Worm (Caenorhabditis elegans) whole organism, L3 larva: Measurements from ENCODE around the gene W03G1.5.
A peak's percentile ranks its signal among the peaks of the same experiment; 100 is the strongest.

ENCODE experiments used
- R02D3.7 ChIP-seq: fragments of 150-350 bp; optimal IDR thresholded peaks from 2 replicates; lab custom pipeline; 2014; ENCODE audit warnings: missing biosample characterization, missing genetic modification characterization
- ZK546.5 ChIP-seq: sonication (generic microtip); optimal IDR thresholded peaks from 2 replicates; lab custom pipeline; 2017; ENCODE audit warnings: missing biosample characterization, missing genetic modification characterization
- ama-1 ChIP-seq: fragments of 150-350 bp; optimal IDR thresholded peaks from 2 replicates; lab custom pipeline; 2018
- ceh-16 ChIP-seq: sonication (generic microtip); optimal IDR thresholded peaks from 2 replicates; lab custom pipeline; 2017; ENCODE audit warnings: missing biosample characterization, missing genetic modification characterization
- ceh-28 ChIP-seq: fragments of 150-350 bp; optimal IDR thresholded peaks from 2 replicates; lab custom pipeline; 2014; ENCODE audit warnings: missing biosample characterization, missing genetic modification reagents, missing genetic modification characterization
- ceh-82 ChIP-seq: fragments of 150-350 bp; optimal IDR thresholded peaks from 2 replicates; lab custom pipeline; 2014; ENCODE audit warnings: missing biosample characterization, missing genetic modification characterization
- ceh-9 ChIP-seq: sonication (generic microtip); optimal IDR thresholded peaks from 2 replicates; lab custom pipeline; 2018; ENCODE audit warnings: missing biosample characterization, missing genetic modification characterization
- daf-12 ChIP-seq: fragments of 150-350 bp; optimal IDR thresholded peaks from 2 replicates; lab custom pipeline; 2014; ENCODE audit warnings: missing biosample characterization, missing genetic modification reagents, missing genetic modification characterization
- egl-5 ChIP-seq: fragments of 150-350 bp; optimal IDR thresholded peaks from 2 replicates; lab custom pipeline; 2017; ENCODE audit warnings: missing biosample characterization, missing genetic modification reagents, missing genetic modification characterization, inconsistent platforms
- elt-1 ChIP-seq: fragments of 150-350 bp; optimal IDR thresholded peaks from 2 replicates; lab custom pipeline; 2014; ENCODE audit warnings: missing biosample characterization, missing genetic modification characterization
- elt-2 ChIP-seq: sonication (generic microtip); optimal IDR thresholded peaks from 2 replicates; lab custom pipeline; 2016; ENCODE audit warnings: missing genetic modification reagents, mild to moderate bottlenecking, missing genetic modification characterization, missing compliant biosample characterization
- elt-3 ChIP-seq, 3 experiments: fragments of 150-350 bp in 1 of 3; sonication (generic microtip) in 2 of 3; optimal IDR thresholded peaks; 2 replicates in 2 of 3; 4 replicates in 1 of 3; lab custom pipeline; 2014 to 2017; ENCODE audit warnings: missing biosample characterization in 3 of 3, missing genetic modification characterization in 3 of 3
- eor-1 ChIP-seq, 2 experiments: fragments of 150-350 bp; optimal IDR thresholded peaks; 2 replicates each; lab custom pipeline; 2014 to 2018; ENCODE audit warnings: missing biosample characterization in 2 of 2, missing genetic modification characterization in 2 of 2
- fkh-10 ChIP-seq: sonication (generic microtip); optimal IDR thresholded peaks from 2 replicates; lab custom pipeline; 2017; ENCODE audit warnings: missing biosample characterization, missing genetic modification reagents, missing genetic modification characterization
- fkh-2 ChIP-seq: fragments of 150-350 bp; optimal IDR thresholded peaks from 2 replicates; lab custom pipeline; 2014; ENCODE audit warnings: missing biosample characterization, missing genetic modification reagents, missing genetic modification characterization
- fos-1 ChIP-seq: fragments of 150-350 bp; optimal IDR thresholded peaks from 2 replicates; lab custom pipeline; 2014; ENCODE audit warnings: missing biosample characterization, missing genetic modification characterization
- lin-15B ChIP-seq: fragments of 150-350 bp; optimal IDR thresholded peaks from 2 replicates; lab custom pipeline; 2014; ENCODE audit warnings: missing biosample characterization, missing genetic modification characterization
- lin-39 ChIP-seq: fragments of 150-350 bp; optimal IDR thresholded peaks from 2 replicates; lab custom pipeline; 2018; ENCODE audit warnings: missing biosample characterization, missing genetic modification reagents, missing genetic modification characterization
- lsy-12 ChIP-seq: sonication (generic microtip); optimal IDR thresholded peaks from 2 replicates; lab custom pipeline; 2016; ENCODE audit warnings: mild to moderate bottlenecking, missing genetic modification characterization, missing compliant biosample characterization
- mdl-1 ChIP-seq: fragments of 150-350 bp; optimal IDR thresholded peaks from 2 replicates; lab custom pipeline; 2014; ENCODE audit warnings: missing biosample characterization, missing genetic modification characterization
- mml-1 ChIP-seq: fragments of 150-350 bp; sonication (generic microtip); optimal IDR thresholded peaks from 3 replicates; lab custom pipeline; 2014; ENCODE audit warnings: missing biosample characterization, missing genetic modification characterization
- nfya-1 ChIP-seq: sonication (generic microtip); optimal IDR thresholded peaks from 2 replicates; lab custom pipeline; 2017; ENCODE audit warnings: missing genetic modification characterization, mild to moderate bottlenecking, missing compliant biosample characterization, antibody characterized with exemption, moderate library complexity; ENCODE audit not compliant: insufficient read depth
- nhr-11 ChIP-seq: fragments of 150-350 bp; optimal IDR thresholded peaks from 2 replicates; lab custom pipeline; 2014; ENCODE audit warnings: missing biosample characterization, missing genetic modification characterization
- nhr-23 ChIP-seq: fragments of 150-350 bp; optimal IDR thresholded peaks from 2 replicates; lab custom pipeline; 2014; ENCODE audit warnings: missing biosample characterization, missing genetic modification reagents, missing genetic modification characterization
- nhr-237 ChIP-seq: fragments of 150-350 bp; optimal IDR thresholded peaks from 2 replicates; lab custom pipeline; 2014; ENCODE audit warnings: missing biosample characterization, missing genetic modification characterization
- nhr-25 ChIP-seq: sonication (generic microtip); optimal IDR thresholded peaks from 2 replicates; lab custom pipeline; 2017; ENCODE audit warnings: missing biosample characterization, missing genetic modification characterization
- nhr-28 ChIP-seq: fragments of 150-350 bp; optimal IDR thresholded peaks from 2 replicates; lab custom pipeline; 2014; ENCODE audit warnings: missing biosample characterization, missing genetic modification characterization
- nhr-43 ChIP-seq: sonication (generic microtip); optimal IDR thresholded peaks from 2 replicates; lab custom pipeline; 2016; ENCODE audit warnings: mild to moderate bottlenecking, missing genetic modification characterization, missing compliant biosample characterization; ENCODE audit not compliant: poor library complexity, severe bottlenecking
- nhr-67 ChIP-seq: fragments of 150-350 bp; optimal IDR thresholded peaks from 2 replicates; lab custom pipeline; 2014; ENCODE audit warnings: missing biosample characterization, missing genetic modification characterization
- nhr-76 ChIP-seq: fragments of 150-350 bp; sonication (generic microtip); optimal IDR thresholded peaks from 5 replicates; lab custom pipeline; 2014; ENCODE audit warnings: missing biosample characterization, missing genetic modification characterization
- nhr-77 ChIP-seq: fragments of 150-350 bp; optimal IDR thresholded peaks from 2 replicates; lab custom pipeline; 2014; ENCODE audit warnings: missing biosample characterization, missing genetic modification characterization
- pha-4 ChIP-seq: fragments of 150-350 bp; optimal IDR thresholded peaks from 2 replicates; lab custom pipeline; 2014; ENCODE audit warnings: missing biosample characterization, missing genetic modification reagents, missing genetic modification characterization
- sea-2 ChIP-seq: fragments of 150-350 bp; sonication (generic microtip); optimal IDR thresholded peaks from 4 replicates; lab custom pipeline; 2014; ENCODE audit warnings: missing biosample characterization, missing genetic modification reagents, missing genetic modification characterization
- snpc-4 ChIP-seq: fragments of 150-350 bp; optimal IDR thresholded peaks from 2 replicates; lab custom pipeline; 2014; ENCODE audit warnings: missing biosample characterization, missing genetic modification characterization
- tbx-2 ChIP-seq: sonication (generic microtip); optimal IDR thresholded peaks from 2 replicates; lab custom pipeline; 2016; ENCODE audit warnings: mild to moderate bottlenecking, missing genetic modification characterization, missing compliant biosample characterization
- unc-62 ChIP-seq: fragments of 150-350 bp; sonication (generic microtip); optimal IDR thresholded peaks from 4 replicates; lab custom pipeline; 2014; ENCODE audit warnings: missing biosample characterization, missing genetic modification reagents, missing genetic modification characterization
- zag-1 ChIP-seq: fragments of 150-350 bp; optimal IDR thresholded peaks from 2 replicates; lab custom pipeline; 2014; ENCODE audit warnings: missing biosample characterization, missing genetic modification characterization
- ztf-4 ChIP-seq: fragments of 150-350 bp; optimal IDR thresholded peaks from 2 replicates; lab custom pipeline; 2014; ENCODE audit warnings: missing biosample characterization, missing genetic modification characterization

The W03G1.5 gene

DNA sequence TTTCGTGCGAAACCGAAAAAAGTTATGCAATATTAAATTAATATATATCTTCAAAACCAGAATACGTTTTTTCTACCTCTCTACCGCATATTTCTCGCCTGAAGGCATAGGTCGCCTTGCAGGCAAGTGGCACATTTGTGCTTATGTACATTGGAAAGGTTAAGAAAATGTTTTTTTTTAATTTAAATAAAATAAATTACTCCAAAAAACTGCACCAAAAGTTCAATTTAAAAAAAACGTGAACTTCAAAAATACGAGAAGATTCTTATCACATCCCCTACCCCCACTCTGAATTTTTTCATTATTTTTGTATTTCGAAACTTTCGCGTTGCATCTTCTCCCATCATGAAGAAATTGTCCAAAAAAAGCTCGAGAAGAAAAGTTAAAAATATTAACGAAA is 18.1 kb upstream of the W03G1.5 start, which contains the start of gene W03G1.2:
Gene W03G1.2 (plus strand): TSS at position 301 of the 400 bp plus-strand sequence.
- TF ChIP-seq fkh-2 = no peak

DNA sequence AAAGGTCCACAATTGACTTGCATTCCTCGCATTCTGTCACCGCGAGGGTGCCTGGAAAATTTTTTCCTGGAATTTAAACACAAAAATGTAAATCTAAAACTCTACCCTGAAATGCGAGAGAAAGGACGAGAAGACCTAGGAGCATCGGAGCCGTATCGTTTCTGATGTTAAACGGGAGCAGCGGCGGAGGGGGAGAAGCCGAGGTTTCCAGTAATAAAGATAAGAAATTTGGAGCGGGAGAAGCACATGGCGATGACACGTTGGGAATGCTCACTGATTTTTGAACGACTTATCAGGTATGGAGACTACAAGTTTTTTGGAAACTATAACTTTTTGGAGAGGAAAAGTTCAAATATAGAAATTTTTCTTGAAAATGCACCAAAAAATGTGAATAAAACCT is 17.3 kb upstream of the W03G1.5 start, which contains the start of gene asm-3:
Gene asm-3 (minus strand): TSS at position 215 of the 400 bp plus-strand sequence.
- no peak for TF ChIP-seq lin-15B (tag; lab: Kevin White, UChicago)
- TF ChIP-seq snpc-4 (tag; lab: Kevin White, UChicago) = no peak
- TF ChIP-seq elt-2 (tag; lab: Kevin White, UChicago) = peak; percentile 72
- TF ChIP-seq, all 47 proteins: peak for 1

ce11 chrIV:522566-522965 is 16.3 kb upstream of the W03G1.5 start:
- no peak for TF ChIP-seq nhr-67 (tag; lab: Kevin White, UChicago)
- TF ChIP-seq eor-1 (tag; optimal IDR thresholded peaks at IDR 0.05; lab: Kevin White, UChicago) = no peak
- TF ChIP-seq ceh-16 (tag; lab: Kevin White, UChicago) = no peak
- TF ChIP-seq daf-12 (tag; lab: Kevin White, UChicago) = no peak
- no peak for TF ChIP-seq pha-4
- no peak for TF ChIP-seq nhr-77 (tag; lab: Kevin White, UChicago)
- no peak for TF ChIP-seq ceh-82 (tag; lab: Kevin White, UChicago)
- TF ChIP-seq fkh-10 (GFP tag; lab: Kevin White, UChicago) = no peak
- TF ChIP-seq lsy-12 (tag; lab: Kevin White, UChicago) = no peak
- no peak for TF ChIP-seq elt-3 (tag; optimal IDR thresholded peaks at IDR 0.05; lab: Kevin White, UChicago)
- no peak for TF ChIP-seq ztf-4 (tag; lab: Kevin White, UChicago)

DNA sequence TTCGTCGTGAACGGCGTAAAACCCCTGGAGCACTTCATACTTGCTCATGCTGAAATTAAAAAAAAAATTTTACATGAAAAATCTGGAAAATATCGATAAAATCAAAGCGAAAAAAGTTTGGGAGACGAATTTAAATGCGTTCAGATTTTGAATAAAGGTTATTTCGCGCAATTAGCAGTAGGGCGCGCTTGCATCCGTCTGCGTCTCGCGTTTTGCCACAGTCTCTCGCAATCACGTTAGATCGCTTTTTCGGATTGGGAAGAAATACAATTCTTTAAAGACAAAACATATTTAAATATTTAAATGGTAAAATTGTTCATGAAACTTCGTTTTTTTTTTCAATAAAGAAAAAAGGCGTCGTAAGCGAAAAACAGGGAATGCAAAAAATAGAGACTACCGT is 13.1 kb upstream of the W03G1.5 start, which contains the start of gene pig-1:
Gene pig-1 (minus strand): TSS at position 49 of the 400 bp plus-strand sequence.
- TF ChIP-seq nhr-11 (tag; lab: Kevin White, UChicago) (no peak), nhr-28 (tag; lab: Kevin White, UChicago) (no peak), nhr-77 (tag; lab: Kevin White, UChicago) (no peak), ZK546.5 (tag; lab: Kevin White, UChicago) (no peak), mml-1 (tag; lab: Kevin White, UChicago) (no peak), nhr-67 (tag; lab: Kevin White, UChicago) (no peak), tbx-2 (tag; lab: Kevin White, UChicago) (no peak), fos-1 (tag; lab: Kevin White, UChicago) (no peak), lsy-12 (tag; lab: Kevin White, UChicago) (no peak), ama-1 (no peak), unc-62 (no peak), nhr-76 (tag; lab: Kevin White, UChicago) (no peak), daf-12 (tag; lab: Kevin White, UChicago) (no peak), pha-4 (peak; percentile 71), mdl-1 (tag; lab: Kevin White, UChicago) (no peak), nfya-1 (peak; percentile 69), ceh-28 (tag; lab: Kevin White, UChicago) (no peak), R02D3.7 (tag; lab: Kevin White, UChicago) (peak; percentile 40), zag-1 (no peak), nhr-25 (peak; percentile 66), elt-3 (tag; optimal IDR thresholded peaks at IDR 0.05; lab: Kevin White, UChicago) (no peak), nhr-23 (tag; lab: Kevin White, UChicago) (peak; percentile 81), elt-1 (tag; lab: Kevin White, UChicago) (no peak), nhr-237 (no peak), lin-39 (tag; lab: Kevin White, UChicago) (peak; percentile 74), lin-15B (tag; lab: Kevin White, UChicago) (peak; percentile 77), ceh-82 (tag; lab: Kevin White, UChicago) (no peak), fkh-10 (GFP tag; lab: Kevin White, UChicago) (no peak), egl-5 (tag; lab: Kevin White, UChicago) (no peak), ceh-9 (tag; lab: Kevin White, UChicago) (no peak), nhr-43 (peak; percentile 65), snpc-4 (tag; lab: Kevin White, UChicago) (peak; percentile 14), sea-2 (GFP tag; lab: Kevin White, UChicago) (no peak)
